Worm (Caenorhabditis elegans): ENCODE results near the gene K09C4.9.
A peak's percentile ranks its signal among the peaks of the same experiment; 100 is the strongest.

Gene K09C4.9

DNA sequence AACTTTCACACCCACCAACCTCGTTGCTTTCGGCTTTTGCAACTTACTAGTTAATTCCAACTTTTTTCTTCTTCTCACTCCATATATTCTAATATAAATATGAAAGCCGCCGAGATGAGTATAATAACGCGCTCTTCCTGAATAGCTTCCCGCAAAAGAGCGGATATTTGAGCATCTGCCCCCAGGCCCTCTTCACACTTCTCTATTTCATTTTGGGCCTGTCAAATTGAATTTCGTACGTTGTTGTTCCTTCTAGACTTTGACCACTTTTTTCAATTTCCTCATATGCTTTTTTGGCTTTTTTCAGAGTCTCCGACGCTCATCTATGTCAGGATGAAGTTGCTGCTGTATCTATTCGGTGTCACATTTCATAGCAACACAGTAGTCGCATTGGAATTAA is 43.4 kb upstream of the K09C4.9 start, which contains the start of gene ddr-2:
ddr-2 (plus strand) TSS at position 301 of the 400 bp plus-strand sequence.
- TF ChIP-seq attf-3 (GFP tag; conservative IDR thresholded peaks at IDR 0.05) (no peak), lag-1 (GFP tag; IDR thresholded peaks at IDR 0.05) (no peak), cebp-2 (GFP tag; IDR thresholded peaks at IDR 0.05) (no peak), Y79H2A.3 (GFP tag; conservative IDR thresholded peaks at IDR 0.05) (no peak), D2030.7 (GFP tag; IDR thresholded peaks at IDR 0.05) (no peak), nhr-179 (tag; optimal IDR thresholded peaks at IDR 0.05) (no peak), hmg-20 (GFP tag; IDR thresholded peaks at IDR 0.05) (no peak), tlf-1 (GFP tag; optimal IDR thresholded peaks at IDR 0.05) (no peak), sdz-38 (tag; optimal IDR thresholded peaks at IDR 0.05) (no peak), F57C9.4 (tag; optimal IDR thresholded peaks at IDR 0.05) (no peak), hlh-26 (GFP tag; conservative IDR thresholded peaks at IDR 0.05) (no peak), pbrm-1 (GFP tag; IDR thresholded peaks at IDR 0.05) (no peak), nfya-2 (GFP tag; IDR thresholded peaks at IDR 0.05) (no peak), pha-4 (tag; optimal IDR thresholded peaks at IDR 0.05) (no peak), ccch-3 (GFP tag; optimal IDR thresholded peaks at IDR 0.05) (no peak), tbx-9 (tag; optimal IDR thresholded peaks at IDR 0.05; ENCODE audit: borderline replicate concordance) (no peak), nhr-90 (tag; optimal IDR thresholded peaks at IDR 0.05) (no peak)

DNA sequence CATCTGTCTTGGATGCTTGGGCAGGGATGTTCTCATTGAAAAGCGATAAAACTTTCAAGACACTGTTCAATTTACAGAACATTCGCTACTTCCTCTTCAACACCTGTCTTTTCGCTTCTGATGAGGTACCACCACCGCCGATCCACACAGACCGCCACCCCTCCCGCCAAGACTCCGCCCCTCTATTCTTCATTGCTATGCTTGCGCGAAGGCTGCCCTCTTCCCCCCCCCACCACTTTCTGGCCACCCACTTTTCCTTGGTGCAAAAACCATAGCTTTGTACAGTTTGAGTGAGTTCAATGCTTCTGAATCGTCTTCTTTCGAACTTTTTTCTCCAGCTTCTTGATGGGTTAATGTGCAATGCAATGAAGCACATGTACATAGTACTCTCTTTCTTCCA is 42.4 kb upstream of the K09C4.9 start:
- TF ChIP-seq tbp1 (GFP tag; optimal IDR thresholded peaks at IDR 0.05): no peak
- TF ChIP-seq pbrm-1 (GFP tag; IDR thresholded peaks at IDR 0.05): 0 out of 2 replicates have a peak, but pooled peaks have one; percentile 7
- no peak for TF ChIP-seq lir-1 (GFP tag; conservative IDR thresholded peaks at IDR 0.05)
- no peak for TF ChIP-seq nhr-90 (tag; optimal IDR thresholded peaks at IDR 0.05)

DNA sequence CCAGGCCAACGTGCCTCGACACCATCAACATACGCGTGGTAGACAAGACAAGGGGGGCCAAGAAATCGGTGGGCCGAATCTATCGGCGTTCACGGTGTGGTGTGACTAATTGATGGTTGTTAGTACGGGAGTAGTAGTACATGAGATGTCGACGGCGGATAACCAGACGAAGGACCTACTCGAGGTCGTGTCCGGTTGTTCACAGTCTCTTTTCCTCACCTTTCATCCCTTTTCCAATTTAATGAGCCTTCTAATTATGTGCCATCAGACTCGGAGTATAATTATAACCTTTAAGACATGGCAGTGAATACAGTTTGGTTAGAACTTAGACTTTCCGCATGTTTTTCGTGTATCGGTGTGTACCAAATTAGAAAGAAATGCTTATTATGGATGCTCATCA is 39.1 kb upstream of the K09C4.9 start:
- TF ChIP-seq nhr-90 (tag; optimal IDR thresholded peaks at IDR 0.05): no peak
- TF ChIP-seq dpl-1 (GFP tag; optimal IDR thresholded peaks at IDR 0.05): no peak
- no peak for TF ChIP-seq D2030.7 (GFP tag; IDR thresholded peaks at IDR 0.05)
- no peak for TF ChIP-seq xnd-1 (tag; optimal IDR thresholded peaks at IDR 0.05)
- TF ChIP-seq akir-1 (GFP tag; optimal IDR thresholded peaks at IDR 0.05): no peak

DNA sequence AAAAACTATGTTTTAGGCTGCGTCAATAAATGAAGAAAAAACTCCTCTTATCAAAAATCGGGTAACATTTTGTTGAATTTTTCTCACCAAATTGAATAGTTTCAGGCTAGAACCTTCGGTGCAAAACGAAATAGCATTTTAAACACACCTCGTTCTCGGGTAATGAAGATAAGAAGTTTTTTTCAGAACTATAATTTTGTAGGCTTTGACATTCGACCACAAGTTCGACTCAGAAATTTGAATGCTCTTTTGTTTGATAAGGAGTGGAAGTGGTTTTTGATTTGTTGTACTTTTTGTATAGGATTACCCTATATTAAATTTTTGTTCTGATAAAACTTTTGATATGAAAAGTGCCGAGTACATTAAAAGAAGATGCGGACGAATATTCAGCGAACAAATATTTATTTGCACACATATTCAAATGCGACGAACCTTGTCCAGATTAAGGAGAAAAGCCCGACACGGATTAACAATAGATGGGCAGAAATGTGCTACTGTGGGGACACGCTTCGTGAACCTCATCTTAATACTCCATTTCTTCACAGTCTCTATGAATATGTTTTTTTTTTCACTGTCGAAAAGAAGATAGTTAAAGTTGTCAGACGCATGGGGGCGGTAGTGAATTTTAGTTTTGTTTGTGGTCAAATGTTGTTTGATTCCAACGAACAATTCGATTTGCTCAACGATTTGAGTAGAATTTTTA is 35.2 kb upstream of the K09C4.9 start:
- TF ChIP-seq F22D6.2 (tag; optimal IDR thresholded peaks at IDR 0.05) (no peak), nhr-80 (tag; optimal IDR thresholded peaks at IDR 0.05) (peak; percentile 93)

DNA sequence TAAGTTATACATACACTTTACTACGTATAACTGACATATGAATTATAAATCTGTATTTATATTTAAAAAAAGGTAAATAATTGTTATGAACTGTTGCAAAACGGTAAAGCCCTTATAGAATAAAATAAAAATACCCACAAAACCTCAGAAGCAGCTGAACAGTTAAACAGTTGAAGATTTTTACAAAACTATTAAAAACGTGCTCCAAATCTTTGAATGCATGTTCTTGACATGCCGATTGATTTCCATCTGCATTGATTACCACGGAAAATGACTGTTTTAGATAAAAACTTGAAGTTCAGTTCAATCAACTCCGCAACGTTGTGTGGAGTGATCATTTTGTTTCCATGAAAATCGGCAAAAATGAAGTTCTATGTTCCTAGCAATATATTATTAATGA is 32.5 kb upstream of the K09C4.9 start, which contains the start of gene F11D5.7:
F11D5.7 (plus strand) TSS at position 301 of the 400 bp plus-strand sequence.
- TF ChIP-seq repo-1 (tag; optimal IDR thresholded peaks at IDR 0.05) (no peak), dox-1 (GFP tag; IDR thresholded peaks at IDR 0.05) (no peak), xnd-1 (tag; optimal IDR thresholded peaks at IDR 0.05) (no peak), hlh-26 (GFP tag; conservative IDR thresholded peaks at IDR 0.05) (no peak), Y53G8AR.9 (GFP tag; conservative IDR thresholded peaks at IDR 0.05) (no peak), lsy-27 (tag; optimal IDR thresholded peaks at IDR 0.05; ENCODE audit: borderline replicate concordance, insufficient read depth) (no peak), F10E7.11 (tag; optimal IDR thresholded peaks at IDR 0.05) (no peak), lin-40 (tag; optimal IDR thresholded peaks at IDR 0.05) (no peak), tlf-1 (GFP tag; optimal IDR thresholded peaks at IDR 0.05) (no peak), F39B2.1 (GFP tag; IDR thresholded peaks at IDR 0.05) (no peak), attf-5 (GFP tag; optimal IDR thresholded peaks at IDR 0.05) (no peak), ztf-3 (GFP tag; optimal IDR thresholded peaks at IDR 0.05) (no peak), C17E4.6 (GFP tag; IDR thresholded peaks at IDR 0.05) (no peak), F52B5.7 (tag; optimal IDR thresholded peaks at IDR 0.05) (no peak), Y79H2A.3 (GFP tag; conservative IDR thresholded peaks at IDR 0.05) (no peak)
